Worm (Caenorhabditis elegans) whole organism, L4 larva: ENCODE data around the gene lin-40.

ENCODE experiments used
- D1046.2 ChIP-seq: fragments of 200-800 bp; sonication (Bioruptor generic); IDR thresholded peaks from 2 replicates; pipeline ENCODE4 v1.3.6; 2022; ENCODE audit warnings: missing genetic modification characterization, missing compliant biosample characterization
- F49E8.2 ChIP-seq: sonication (generic microtip); optimal IDR thresholded peaks from 2 replicates; lab custom pipeline; 2016; ENCODE audit warnings: missing compliant biosample characterization, mild to moderate bottlenecking, missing genetic modification characterization, borderline replicate concordance
- Y75B8A.6 ChIP-seq: fragments of 200-800 bp; sonication (Bioruptor generic); IDR thresholded peaks from 2 replicates; pipeline ENCODE4 v1.3.6; 2022; ENCODE audit warnings: missing genetic modification reagents, missing genetic modification characterization, missing compliant biosample characterization
- ZK337.2 ChIP-seq: fragments of 200-800 bp; sonication (Bioruptor generic); IDR thresholded peaks from 2 replicates; pipeline ENCODE4 v1.3.6; 2022; ENCODE audit warnings: missing genetic modification reagents, missing genetic modification characterization, missing compliant biosample characterization
- aha-1 ChIP-seq: fragments of 150-350 bp; peaks from one replicate; lab custom pipeline; 2014; ENCODE audit warnings: missing biosample characterization, missing genetic modification characterization
- ctbp-1 ChIP-seq: fragments of 200-800 bp; sonication (Bioruptor generic); IDR thresholded peaks from 2 replicates; pipeline ENCODE4 v1.3.6; 2022; ENCODE audit warnings: missing genetic modification reagents, missing genetic modification characterization, missing compliant biosample characterization
- daf-12 ChIP-seq: fragments of 150-350 bp; optimal IDR thresholded peaks from 2 replicates; lab custom pipeline; 2014; ENCODE audit warnings: missing biosample characterization, missing genetic modification reagents, missing genetic modification characterization
- daf-16 ChIP-seq, 3 experiments: sonication (generic microtip); optimal IDR thresholded peaks; 2 replicates each; lab custom pipeline; 2016 to 2017; ENCODE audit warnings: missing genetic modification characterization in 3 of 3, missing genetic modification reagents in 3 of 3, mild to moderate bottlenecking in 2 of 3, missing compliant biosample characterization in 2 of 3, missing biosample characterization in 1 of 3, moderate library complexity in 1 of 3
- dpl-1 ChIP-seq: fragments of 150-350 bp; optimal IDR thresholded peaks from 2 replicates; lab custom pipeline; 2014; ENCODE audit warnings: missing biosample characterization, missing genetic modification reagents, missing genetic modification characterization
- duxl-1 ChIP-seq: sonication (generic microtip); optimal IDR thresholded peaks from 2 replicates; lab custom pipeline; 2016; ENCODE audit warnings: mild to moderate bottlenecking, missing genetic modification characterization, moderate library complexity, missing compliant biosample characterization; ENCODE audit not compliant: poor library complexity
- fos-1 ChIP-seq: fragments of 150-350 bp; optimal IDR thresholded peaks from 2 replicates; lab custom pipeline; 2014; ENCODE audit warnings: missing biosample characterization, missing genetic modification characterization
- gei-8 ChIP-seq: fragments of 200-800 bp; sonication (Bioruptor generic); optimal IDR thresholded peaks from 2 replicates; lab custom pipeline; 2018; ENCODE audit warnings: mild to moderate bottlenecking, missing genetic modification characterization, missing compliant biosample characterization
- hlh-11 ChIP-seq: fragments of 200-800 bp; sonication (Bioruptor generic); optimal IDR thresholded peaks from 2 replicates; lab custom pipeline; 2018; ENCODE audit warnings: mild to moderate bottlenecking, missing genetic modification characterization, missing compliant biosample characterization
- hmg-1.1 ChIP-seq: fragments of 200-800 bp; sonication (Bioruptor generic); IDR thresholded peaks from 2 replicates; pipeline ENCODE4 v1.3.6; 2022; ENCODE audit warnings: missing genetic modification reagents, missing genetic modification characterization, missing compliant biosample characterization
- jun-1 ChIP-seq: fragments of 150-350 bp; optimal IDR thresholded peaks from 2 replicates; lab custom pipeline; 2014; ENCODE audit warnings: missing biosample characterization, missing genetic modification reagents, missing genetic modification characterization
- lin-1 ChIP-seq: fragments of 200-800 bp; sonication (Bioruptor generic); IDR thresholded peaks from 2 replicates; pipeline ENCODE4 v1.3.6; 2022; ENCODE audit warnings: missing genetic modification reagents, missing genetic modification characterization, missing compliant biosample characterization
- lin-38 ChIP-seq: fragments of 200-800 bp; sonication (Bioruptor generic); IDR thresholded peaks from 2 replicates; pipeline ENCODE4 v1.3.6; 2022; ENCODE audit warnings: missing genetic modification reagents, missing genetic modification characterization, missing compliant biosample characterization
- lsy-2 ChIP-seq, 2 experiments: fragments of 150-350 bp in 1 of 2; sonication (generic microtip) in 1 of 2; optimal IDR thresholded peaks; 2 replicates each; lab custom pipeline; 2014 to 2017; ENCODE audit warnings: missing biosample characterization in 2 of 2, missing genetic modification characterization in 2 of 2
- mep-1 ChIP-seq: fragments of 150-350 bp; sonication (generic microtip); optimal IDR thresholded peaks from 3 replicates; lab custom pipeline; 2014; ENCODE audit warnings: missing biosample characterization, missing genetic modification characterization
- mes-2 ChIP-seq: sonication (generic microtip); optimal IDR thresholded peaks from 2 replicates; lab custom pipeline; 2016; ENCODE audit warnings: missing genotype, mild to moderate bottlenecking, missing genetic modification characterization, missing compliant biosample characterization; ENCODE audit not compliant: poor library complexity, severe bottlenecking
- mxl-3 ChIP-seq: fragments of 200-800 bp; sonication (Bioruptor generic); optimal IDR thresholded peaks from 2 replicates; lab custom pipeline; 2018; ENCODE audit warnings: mild to moderate bottlenecking, missing genetic modification characterization, missing compliant biosample characterization
- nhr-25 ChIP-seq: sonication (generic microtip); optimal IDR thresholded peaks from 2 replicates; lab custom pipeline; 2017; ENCODE audit warnings: missing genetic modification characterization, mild to moderate bottlenecking, missing compliant biosample characterization, antibody characterized with exemption, moderate library complexity, borderline replicate concordance; ENCODE audit not compliant: insufficient read depth
- nhr-41 ChIP-seq: fragments of 200-800 bp; sonication (Bioruptor generic); IDR thresholded peaks from 2 replicates; pipeline ENCODE4 v1.3.6; 2022; ENCODE audit warnings: missing genetic modification reagents, missing genetic modification characterization, missing compliant biosample characterization
- nhr-6 ChIP-seq: fragments of 150-350 bp; optimal IDR thresholded peaks from 2 replicates; lab custom pipeline; 2014; ENCODE audit warnings: missing biosample characterization, missing genetic modification characterization
- pha-4 ChIP-seq, 2 experiments: fragments of 150-350 bp in 1 of 2; fragments of 200-800 bp in 1 of 2; sonication (Bioruptor generic) in 1 of 2; IDR thresholded peaks in 1 of 2; optimal IDR thresholded peaks in 1 of 2; 2 replicates each; pipeline versions ENCODE4 v1.3.6 to Lab custom; 2014 to 2022; ENCODE audit warnings: missing genetic modification characterization in 2 of 2, missing genetic modification reagents in 2 of 2, missing biosample characterization in 1 of 2, missing compliant biosample characterization in 1 of 2
- rbr-2 ChIP-seq: sonication (generic microtip); optimal IDR thresholded peaks from 2 replicates; lab custom pipeline; 2016; ENCODE audit warnings: missing genotype, missing genetic modification characterization, missing compliant biosample characterization
- saeg-2 ChIP-seq: fragments of 200-800 bp; sonication (Bioruptor generic); IDR thresholded peaks from 2 replicates; pipeline ENCODE4 v1.3.6; 2022; ENCODE audit warnings: missing genetic modification reagents, missing genetic modification characterization, missing compliant biosample characterization
- sdz-12 ChIP-seq: fragments of 200-800 bp; sonication (Bioruptor generic); optimal IDR thresholded peaks from 2 replicates; lab custom pipeline; 2018; ENCODE audit warnings: mild to moderate bottlenecking, missing genetic modification characterization, missing compliant biosample characterization
- set-16 ChIP-seq: fragments of 200-800 bp; sonication (Bioruptor generic); IDR thresholded peaks from 2 replicates; pipeline ENCODE4 v1.3.6; 2022; ENCODE audit warnings: missing genetic modification reagents, missing genetic modification characterization, missing compliant biosample characterization
- spr-1 ChIP-seq: sonication (generic microtip); optimal IDR thresholded peaks from 2 replicates; lab custom pipeline; 2016; ENCODE audit warnings: mild to moderate bottlenecking, missing genetic modification characterization, missing compliant biosample characterization
- tra-1 ChIP-seq: fragments of 200-800 bp; sonication (Bioruptor generic); IDR thresholded peaks from 2 replicates; pipeline ENCODE4 v1.3.6; 2022; ENCODE audit warnings: missing genetic modification reagents, missing genetic modification characterization, missing compliant biosample characterization
- unc-130 ChIP-seq: sonication (generic microtip); optimal IDR thresholded peaks from 2 replicates; lab custom pipeline; 2016; ENCODE audit warnings: missing genetic modification reagents, missing genetic modification characterization, missing compliant biosample characterization
- unc-39 ChIP-seq: sonication (generic microtip); optimal IDR thresholded peaks from 2 replicates; lab custom pipeline; 2017; ENCODE audit warnings: missing biosample characterization, missing genetic modification characterization

Gene lin-40

DNA sequence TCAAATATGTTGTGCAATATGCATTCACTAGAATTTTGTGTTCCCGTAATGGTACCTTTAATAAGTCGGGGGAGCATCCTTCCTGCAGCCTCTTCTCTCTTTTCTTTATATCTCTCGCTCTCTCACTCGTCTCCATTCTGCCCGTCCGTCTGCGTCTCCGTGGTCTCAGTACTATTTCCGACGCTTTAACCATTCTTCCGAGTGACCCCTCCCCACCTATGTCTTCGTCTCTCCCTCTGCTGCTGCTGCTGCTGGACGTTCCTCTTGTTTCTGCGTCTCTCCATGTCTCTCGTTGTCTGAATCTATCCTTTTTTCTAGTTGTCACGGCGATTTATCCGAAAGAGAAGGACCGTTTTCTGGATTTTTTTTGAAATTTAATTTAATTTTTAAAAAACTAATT lies 900 bp upstream of the lin-40 start (continued):
- TF ChIP-seq daf-12 (tag; lab: Kevin White, UChicago) (no peak), lin-1 (GFP tag; lab: Robert Waterston, UW) (no peak), pha-4 (GFP tag; IDR thresholded peaks at IDR 0.05; lab: Robert Waterston, UW) (peak; percentile 68; the same call in 1 of the 2 replicates), pha-4 (tag; optimal IDR thresholded peaks at IDR 0.05; lab: Kevin White, UChicago) (no peak), mes-2 (tag; lab: Kevin White, UChicago) (peak; percentile 59), lsy-2 (tag; optimal IDR thresholded peaks at IDR 0.05; lab: Kevin White, UChicago) (peak in 1 of 2 experiments; percentile 66), tra-1 (GFP tag; lab: Robert Waterston, UW) (0 out of 2 replicates have a peak, but pooled peaks have one; percentile 21), sdz-12 (GFP tag; lab: Kevin White, UChicago) (no peak), nhr-25 (tag; lab: Kevin White, UChicago) (no peak), jun-1 (tag; lab: Kevin White, UChicago) (peak; percentile 14), mep-1 (tag; lab: Kevin White, UChicago) (peak; percentile 70), rbr-2 (tag; lab: Kevin White, UChicago) (peak; percentile 56), hlh-11 (tag; lab: Kevin White, UChicago) (peak; percentile 79), dpl-1 (GFP tag; lab: Kevin White, UChicago) (peak; percentile 48), hmg-1.1 (GFP tag; lab: Robert Waterston, UW) (peak; percentile 93), nhr-41 (GFP tag; lab: Robert Waterston, UW) (no peak), lin-38 (GFP tag; lab: Robert Waterston, UW) (peak; percentile 41), fos-1 (tag; lab: Kevin White, UChicago) (no peak), unc-130 (GFP tag; lab: Kevin White, UChicago) (no peak), duxl-1 (tag; lab: Kevin White, UChicago) (peak; percentile 41), F49E8.2 (tag; lab: Kevin White, UChicago) (no peak), ctbp-1 (GFP tag; lab: Robert Waterston, UW) (0 out of 2 replicates have a peak, but pooled peaks have one; percentile 35), mxl-3 (GFP tag; lab: Kevin White, UChicago) (peak; percentile 8), spr-1 (peak; percentile 37), set-16 (0 out of 2 replicates have a peak, but pooled peaks have one; percentile 49), nhr-6 (tag; lab: Kevin White, UChicago) (no peak), Y75B8A.6 (GFP tag; lab: Robert Waterston, UW) (no peak)

DNA sequence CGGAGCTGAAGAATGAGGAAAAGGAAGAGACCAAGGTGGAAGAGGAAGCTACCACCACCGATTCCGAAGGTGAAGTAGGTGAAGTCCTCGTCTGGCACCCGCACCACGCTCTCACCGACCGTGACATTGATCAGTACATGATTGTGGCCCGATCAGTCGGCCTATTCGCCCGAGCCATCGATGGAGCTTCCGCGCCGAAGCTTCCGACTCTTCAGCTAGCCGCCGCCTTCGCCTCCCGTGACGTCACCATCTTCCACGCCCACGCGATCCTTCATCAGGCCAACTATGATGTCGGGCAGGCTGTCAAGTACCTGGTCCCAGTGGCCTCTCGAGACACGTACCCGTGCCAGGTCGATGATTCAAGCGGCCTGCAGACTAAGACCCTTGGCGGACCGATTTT lies 1.4 kb downstream of the lin-40 start:
- TF ChIP-seq aha-1 (peak; percentile 70), unc-39 (tag; lab: Kevin White, UChicago) (no peak), gei-8 (GFP tag; lab: Kevin White, UChicago) (no peak), set-16 (peak; percentile 83)

DNA sequence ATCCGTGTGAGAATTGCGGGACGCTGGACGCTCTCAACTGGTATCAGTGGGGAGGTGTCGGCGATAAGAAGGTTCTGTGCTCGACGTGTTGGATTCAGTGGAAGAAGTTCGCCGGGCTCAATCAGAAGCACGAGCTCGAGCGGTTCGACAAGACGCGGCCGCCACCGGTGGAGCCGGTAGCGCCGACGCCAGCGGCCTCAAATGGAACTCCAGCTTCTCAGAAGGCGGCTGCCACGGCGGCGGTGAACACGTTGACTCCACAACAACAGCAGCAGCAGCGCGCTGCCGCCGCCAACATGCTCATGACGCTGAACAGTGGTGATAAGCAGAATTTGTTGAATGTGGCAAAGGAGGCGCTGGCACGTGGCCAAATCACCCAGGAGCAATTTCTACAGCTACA lies 2.1 kb downstream of the lin-40 start:
- TF ChIP-seq set-16 (peak; percentile 95), D1046.2 (GFP tag; lab: Robert Waterston, UW) (0 out of 2 replicates have a peak, but pooled peaks have one; percentile 15), daf-16 (GFP tag; optimal IDR thresholded peaks at IDR 0.05; lab: Kevin White, UChicago) (no peak), daf-16 (tag; optimal IDR thresholded peaks at IDR 0.05; lab: Kevin White, UChicago) (no peak), saeg-2 (GFP tag; lab: Robert Waterston, UW) (0 out of 2 replicates have a peak, but pooled peaks have one; percentile 11), ZK337.2 (GFP tag; lab: Robert Waterston, UW) (no peak)

DNA sequence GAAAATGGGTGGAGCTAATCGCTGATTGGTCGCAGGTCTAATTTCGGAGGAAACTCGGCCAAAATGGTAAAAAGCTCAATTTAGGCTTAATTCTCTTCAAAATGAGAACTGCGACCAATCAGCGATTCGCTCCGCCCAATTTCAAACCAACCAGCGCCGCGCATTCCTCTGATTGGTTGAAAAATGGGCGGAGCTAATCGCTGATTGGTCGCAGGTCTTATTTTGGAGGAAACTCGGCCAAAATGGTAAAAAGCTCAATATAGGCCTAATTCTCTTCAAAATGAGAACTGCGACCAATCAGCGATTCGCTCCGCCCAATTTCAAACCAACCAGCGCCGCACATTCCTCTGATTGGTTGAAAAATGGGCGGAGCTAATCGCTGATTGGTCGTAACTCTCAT lies 2.8 kb downstream of the lin-40 start:
- 0 out of 2 replicates have a peak, but pooled peaks have one; percentile 23 for TF ChIP-seq D1046.2 (GFP tag; lab: Robert Waterston, UW)
